Worm (Caenorhabditis elegans): ENCODE measurements around the gene lipl-4.

ce11 chrV:6524757-6525156 lies 25.2 kb upstream of the lipl-4 start, which contains the start of gene acs-1:
- TF ChIP-seq elt-3 (tag; optimal IDR thresholded peaks at IDR 0.05), result no peak
- no peak for TF ChIP-seq unc-62 (GFP tag; optimal IDR thresholded peaks at IDR 0.05)

Measured in whole organism, L2 larva.